Worm (Caenorhabditis elegans) whole organism, L3 larva: ENCODE results near the gene srg-42.

Experiments
- tbx-2 ChIP-seq: sonication (generic microtip); optimal IDR thresholded peaks from 2 replicates; lab custom pipeline; 2016; ENCODE audit warnings: mild to moderate bottlenecking, missing genetic modification characterization, missing compliant biosample characterization
- unc-62 ChIP-seq: fragments of 150-350 bp; sonication (generic microtip); optimal IDR thresholded peaks from 4 replicates; lab custom pipeline; 2014; ENCODE audit warnings: missing biosample characterization, missing genetic modification reagents, missing genetic modification characterization

ce11 chrV:11161791-11162190 is 3.9 kb upstream of the srg-42 start, which contains the start of gene srg-41:
- TF ChIP-seq tbx-2 (tag; lab: Kevin White, UChicago) (no peak), unc-62 (GFP tag; lab: Kevin White, UChicago) (no peak)
